Fruit fly (Drosophila melanogaster): ENCODE results near the gene CG46304.

DNA sequence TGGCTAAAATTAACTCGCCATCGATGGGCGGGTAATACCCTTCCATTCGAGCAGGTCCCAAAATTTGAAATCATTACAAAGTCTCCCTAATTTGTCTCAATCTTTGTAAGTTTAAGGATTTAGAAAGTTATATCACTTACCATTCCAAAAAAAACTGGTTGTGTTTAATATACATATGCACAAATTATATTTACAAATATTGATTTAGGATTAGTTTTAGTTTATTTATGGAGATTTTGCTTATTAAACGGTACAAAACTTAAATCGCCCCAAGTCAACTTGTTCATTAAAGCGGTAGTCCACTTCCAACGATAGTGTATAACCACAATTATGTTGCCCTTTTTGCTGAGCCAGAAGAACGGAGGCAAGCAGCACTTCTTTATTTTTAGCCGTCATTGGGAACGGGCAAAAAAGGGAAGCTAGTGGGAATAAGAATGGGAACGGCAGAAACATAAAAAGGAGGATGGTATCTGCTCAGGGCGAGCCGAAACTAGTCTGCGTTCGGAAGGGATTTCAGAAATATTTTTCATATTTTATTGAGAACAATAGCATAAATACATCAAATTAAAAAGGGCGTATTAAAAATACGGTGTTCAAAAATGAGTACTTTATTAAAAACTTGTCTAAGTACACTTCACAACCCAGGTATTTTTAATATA is 2.1 kb downstream of the CG46304 start:
- TF ChIP-seq EcR (GFP tag; optimal IDR thresholded peaks at IDR 0.05), result no peak
- TF ChIP-seq CG8301 (tag; optimal IDR thresholded peaks at IDR 0.05), result peak; percentile 81
